Fruit fly (Drosophila melanogaster) whole organism, pupa: ENCODE data around the gene Jon65Aiv.

Source experiments
- CG15710 ChIP-seq: fragments of 200-800 bp; sonication (Bioruptor generic); optimal IDR thresholded peaks from 2 replicates; lab custom pipeline; 2018; ENCODE audit warnings: missing biosample characterization, mild to moderate bottlenecking, missing genetic modification characterization, moderate library complexity
- CG17806 ChIP-seq: fragments of 200-800 bp; sonication (Bioruptor generic); optimal IDR thresholded peaks from 2 replicates; lab custom pipeline; 2018; ENCODE audit warnings: missing biosample characterization, mild to moderate bottlenecking, missing genetic modification characterization, moderate library complexity
- CG32121 ChIP-seq: fragments of 200-800 bp; sonication (Bioruptor generic); IDR thresholded peaks from 2 replicates; pipeline ENCODE4 v1.3.6; 2022; ENCODE audit warnings: missing biosample characterization, missing genetic modification characterization
- CG4496 ChIP-seq: fragments of 200-800 bp; sonication (Bioruptor generic); IDR thresholded peaks from 3 replicates; pipeline ENCODE4 v1.3.6; 2022; ENCODE audit warnings: missing biosample characterization, missing genetic modification characterization
- Pif1A ChIP-seq: fragments of 200-800 bp; sonication (Bioruptor generic); optimal IDR thresholded peaks from 3 replicates; lab custom pipeline; 2016; ENCODE audit warnings: missing biosample characterization, missing genetic modification characterization
- gl ChIP-seq: fragments of 200-800 bp; sonication (Bioruptor generic); optimal IDR thresholded peaks from 2 replicates; lab custom pipeline; 2018; ENCODE audit warnings: missing biosample characterization, mild to moderate bottlenecking, missing genetic modification characterization

DNA sequence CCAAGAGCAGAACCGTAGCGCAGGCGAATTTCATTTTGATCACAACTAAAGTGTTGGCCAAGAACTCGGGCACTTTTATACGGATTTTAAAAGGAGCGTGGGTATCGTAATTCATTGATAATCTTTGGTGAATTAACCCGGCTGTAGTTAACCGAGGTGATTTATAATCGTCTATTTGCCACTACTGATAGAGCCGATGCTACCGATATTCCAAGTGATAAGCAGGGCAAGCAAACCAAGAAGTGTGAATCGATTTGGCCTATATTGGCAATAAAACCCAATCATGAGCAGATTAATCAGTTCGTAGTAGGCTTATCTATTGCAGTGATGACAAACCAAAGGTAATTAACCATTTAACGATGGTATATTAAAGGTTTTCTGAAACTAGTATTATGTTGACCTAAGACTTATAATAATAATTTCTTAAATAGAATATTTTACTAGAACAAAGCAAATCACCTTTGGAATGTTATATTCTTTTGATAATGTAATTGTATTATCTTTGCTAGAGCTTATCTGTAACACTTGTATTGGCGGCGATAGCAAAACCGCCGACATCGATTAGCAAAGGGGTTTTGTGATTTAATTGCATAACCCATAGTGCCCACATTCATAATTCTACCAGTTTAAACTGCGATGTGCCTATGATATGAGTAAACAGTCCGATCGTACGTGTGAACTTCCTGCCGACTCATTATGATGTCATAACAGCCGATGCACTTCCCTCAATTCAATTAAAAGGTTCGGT is 24.1 kb downstream of the Jon65Aiv start, which contains the start of gene CG10472:
- TF ChIP-seq gl (tag; lab: Kevin White, UChicago) = no peak
- TF ChIP-seq CG17806 (tag; lab: Kevin White, UChicago) = no peak
- TF ChIP-seq CG32121 (GFP tag; lab: Robert Waterston, UW) = no peak
- no peak for TF ChIP-seq CG4496 (GFP tag; lab: Robert Waterston, UW)
- TF ChIP-seq CG15710 = no peak
- TF ChIP-seq Pif1A (GFP tag; lab: Kevin White, UChicago) = no peak
